Worm (Caenorhabditis elegans): ENCODE results near the gene R107.2.

Gene R107.2

DNA sequence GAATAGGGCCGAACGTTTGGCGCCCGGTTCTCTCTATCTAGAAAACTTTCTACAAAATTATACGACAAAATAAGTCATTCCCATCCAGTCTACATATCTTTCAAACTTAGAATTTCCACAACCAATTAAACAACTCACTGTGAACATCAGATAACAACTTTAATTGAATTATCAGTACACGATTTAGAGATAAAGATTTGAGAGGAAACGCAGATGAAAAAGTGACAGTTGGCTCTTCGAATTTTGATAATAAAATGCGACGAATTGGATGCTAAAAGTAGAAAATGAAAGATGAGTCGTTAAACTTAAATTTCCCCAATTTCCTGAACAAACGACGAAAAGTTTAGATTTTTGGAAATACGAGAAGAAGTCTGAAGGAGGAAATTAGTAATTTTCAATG is 10.7 kb downstream of the R107.2 start:
- TF ChIP-seq unc-120 (tag; optimal IDR thresholded peaks at IDR 0.05; ENCODE audit: poor library complexity, severe bottlenecking) = no peak
- TF ChIP-seq blmp-1 (tag; optimal IDR thresholded peaks at IDR 0.05) = no peak
- TF ChIP-seq elt-1 (tag; optimal IDR thresholded peaks at IDR 0.05; ENCODE audit: borderline replicate concordance, insufficient read depth) = no peak
- TF ChIP-seq nhr-237 (tag; optimal IDR thresholded peaks at IDR 0.05) = no peak
- TF ChIP-seq hlh-1 (tag; optimal IDR thresholded peaks at IDR 0.05) = no peak
- no peak for TF ChIP-seq nhr-76 (tag; optimal IDR thresholded peaks at IDR 0.05)
- no peak for TF ChIP-seq snpc-4 (tag; optimal IDR thresholded peaks at IDR 0.05)
- no peak for TF ChIP-seq pha-4 (tag; optimal IDR thresholded peaks at IDR 0.05)
- no peak for TF ChIP-seq flh-1 (GFP tag; optimal IDR thresholded peaks at IDR 0.05)
- no peak for TF ChIP-seq M03D4.4 (tag; optimal IDR thresholded peaks at IDR 0.05)
- TF ChIP-seq ceh-83 (GFP tag; optimal IDR thresholded peaks at IDR 0.05) = no peak
- TF ChIP-seq drap-1 (GFP tag; optimal IDR thresholded peaks at IDR 0.05) = no peak
- no peak for TF ChIP-seq ztf-11 (tag; optimal IDR thresholded peaks at IDR 0.05)

- no peak for TF ChIP-seq ceh-83 (GFP tag; optimal IDR thresholded peaks at IDR 0.05)
- no peak for TF ChIP-seq pha-4 (tag; optimal IDR thresholded peaks at IDR 0.05)
- peak; percentile 24 for TF ChIP-seq zip-8 (tag; optimal IDR thresholded peaks at IDR 0.05)
These were observed 11.6 kb downstream of the R107.2 start for ce11 chrIII:9034133-9034532.

DNA sequence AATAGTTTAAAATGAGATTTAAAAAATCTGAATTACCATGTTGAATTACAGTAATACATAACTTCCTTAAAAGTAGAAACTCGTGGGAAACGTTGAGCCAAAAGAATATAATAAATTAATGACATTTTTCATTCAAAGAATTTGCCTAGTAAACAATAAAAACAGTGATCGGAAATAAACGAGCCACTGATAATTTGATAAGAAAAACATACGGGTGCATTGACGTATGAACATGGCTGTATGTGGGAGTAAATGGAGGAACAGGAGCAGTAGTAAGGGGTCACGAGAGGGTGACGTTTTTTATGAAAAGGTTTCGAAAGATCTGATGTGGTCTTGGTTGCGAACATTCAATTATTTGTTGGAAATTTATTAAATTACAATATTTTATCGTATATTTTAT is 14.9 kb downstream of the R107.2 start:
- TF ChIP-seq unc-62 (GFP tag; optimal IDR thresholded peaks at IDR 0.05) = no peak
- no peak for TF ChIP-seq ztf-11 (tag; optimal IDR thresholded peaks at IDR 0.05)
- no peak for TF ChIP-seq hlh-1 (tag; optimal IDR thresholded peaks at IDR 0.05)
- TF ChIP-seq nhr-237 (tag; optimal IDR thresholded peaks at IDR 0.05) = no peak
- no peak for TF ChIP-seq mls-2 (tag; optimal IDR thresholded peaks at IDR 0.05)

ce11 chrIII:9026951-9027350 is 18.8 kb downstream of the R107.2 start, which contains the start of gene F59B2.13:
Gene F59B2.13 (minus strand): TSS chrIII:9027051.
- TF ChIP-seq zip-8 (tag; optimal IDR thresholded peaks at IDR 0.05) (no peak), nhr-12 (tag; optimal IDR thresholded peaks at IDR 0.05) (no peak), hlh-1 (tag; optimal IDR thresholded peaks at IDR 0.05) (no peak), lsy-2 (tag; optimal IDR thresholded peaks at IDR 0.05) (no peak), unc-62 (GFP tag; optimal IDR thresholded peaks at IDR 0.05) (no peak), nhr-237 (tag; optimal IDR thresholded peaks at IDR 0.05) (no peak), mls-2 (tag; optimal IDR thresholded peaks at IDR 0.05) (no peak), ztf-11 (tag; optimal IDR thresholded peaks at IDR 0.05) (no peak), drap-1 (GFP tag; optimal IDR thresholded peaks at IDR 0.05) (no peak)

- TF ChIP-seq nhr-28 (tag; optimal IDR thresholded peaks at IDR 0.05) (no peak), elt-3 (tag; optimal IDR thresholded peaks at IDR 0.05) (no peak), ceh-43 (GFP tag; optimal IDR thresholded peaks at IDR 0.05) (no peak), drap-1 (GFP tag; optimal IDR thresholded peaks at IDR 0.05) (no peak), ces-1 (GFP tag; optimal IDR thresholded peaks at IDR 0.05) (no peak), ceh-83 (GFP tag; optimal IDR thresholded peaks at IDR 0.05) (no peak), unc-62 (GFP tag; optimal IDR thresholded peaks at IDR 0.05) (no peak), mls-2 (tag; optimal IDR thresholded peaks at IDR 0.05) (no peak), tbx-8 (GFP tag; optimal IDR thresholded peaks at IDR 0.05) (no peak), snpc-4 (tag; optimal IDR thresholded peaks at IDR 0.05) (no peak), hlh-1 (tag; optimal IDR thresholded peaks at IDR 0.05) (no peak), lin-32 (GFP tag; optimal IDR thresholded peaks at IDR 0.05) (no peak), mab-5 (tag; optimal IDR thresholded peaks at IDR 0.05) (no peak), elt-1 (tag; optimal IDR thresholded peaks at IDR 0.05; ENCODE audit: borderline replicate concordance, insufficient read depth) (no peak)
These were observed 22.1 kb downstream of the R107.2 start for ce11 chrIII:9023601-9024000.

- TF ChIP-seq nhr-12 (tag; optimal IDR thresholded peaks at IDR 0.05) (no peak), sem-2 (GFP tag; optimal IDR thresholded peaks at IDR 0.05) (no peak), elt-1 (tag; optimal IDR thresholded peaks at IDR 0.05; ENCODE audit: borderline replicate concordance, insufficient read depth) (no peak), zip-8 (tag; optimal IDR thresholded peaks at IDR 0.05) (no peak), cnd-1 (tag; optimal IDR thresholded peaks at IDR 0.05) (no peak), flh-1 (GFP tag; optimal IDR thresholded peaks at IDR 0.05) (no peak), pha-4 (tag; optimal IDR thresholded peaks at IDR 0.05) (no peak), drap-1 (GFP tag; optimal IDR thresholded peaks at IDR 0.05) (no peak)
These were observed 23.2 kb downstream of the R107.2 start, which contains the start of gene F59B2.14 for ce11 chrIII:9022535-9022934. Gene F59B2.14 (minus strand): TSS chrIII:9022635.
